Worm (Caenorhabditis elegans) whole organism, late embryonic: ENCODE results near the gene T19H12.6.

ENCODE experiments used
- C08G9.2 ChIP-seq: sonication (generic microtip); optimal IDR thresholded peaks from 2 replicates; lab custom pipeline; 2016; ENCODE audit warnings: mild to moderate bottlenecking, missing genetic modification characterization, moderate library complexity, missing compliant biosample characterization
- K02D7.2 ChIP-seq: sonication (generic microtip); optimal IDR thresholded peaks from 2 replicates; lab custom pipeline; 2017; ENCODE audit warnings: mild to moderate bottlenecking, missing genetic modification characterization, missing compliant biosample characterization
- T23F11.4 ChIP-seq: fragments of 200-800 bp; sonication (Bioruptor generic); optimal IDR thresholded peaks from 2 replicates; lab custom pipeline; 2018; ENCODE audit warnings: mild to moderate bottlenecking, missing genetic modification characterization, missing compliant biosample characterization
- ahr-1 ChIP-seq: sonication (generic microtip); optimal IDR thresholded peaks from 2 replicates; lab custom pipeline; 2016; ENCODE audit warnings: missing genetic modification characterization, missing compliant biosample characterization
- ama-1 ChIP-seq: fragments of 150-350 bp; optimal IDR thresholded peaks from 2 replicates; lab custom pipeline; 2014
- ceh-14 ChIP-seq: sonication (generic microtip); optimal IDR thresholded peaks from 2 replicates; lab custom pipeline; 2016; ENCODE audit warnings: missing genotype, missing genetic modification characterization, missing compliant biosample characterization
- ceh-30 ChIP-seq: fragments of 150-350 bp; optimal IDR thresholded peaks from 2 replicates; lab custom pipeline; 2014; ENCODE audit warnings: missing biosample characterization, missing genetic modification characterization
- ceh-34 ChIP-seq: sonication (generic microtip); optimal IDR thresholded peaks from 2 replicates; lab custom pipeline; 2016; ENCODE audit warnings: mild to moderate bottlenecking, missing genetic modification characterization, missing compliant biosample characterization
- ceh-45 ChIP-seq: fragments of 200-800 bp; sonication (Bioruptor generic); IDR thresholded peaks from 2 replicates; pipeline ENCODE4 v1.3.6; 2022; ENCODE audit warnings: missing genetic modification reagents, missing genetic modification characterization, missing compliant biosample characterization
- ceh-6 ChIP-seq: fragments of 200-800 bp; sonication (Bioruptor generic); optimal IDR thresholded peaks from 2 replicates; lab custom pipeline; 2018; ENCODE audit warnings: mild to moderate bottlenecking, missing genetic modification characterization, missing compliant biosample characterization
- elt-2 ChIP-seq: sonication (generic microtip); optimal IDR thresholded peaks from 2 replicates; lab custom pipeline; 2016; ENCODE audit warnings: missing genetic modification reagents, missing genetic modification characterization, missing compliant biosample characterization
- fax-1 ChIP-seq: sonication (generic microtip); optimal IDR thresholded peaks from 2 replicates; lab custom pipeline; 2016; ENCODE audit warnings: missing genotype, missing genetic modification characterization, missing compliant biosample characterization
- hlh-30 ChIP-seq: sonication (generic microtip); optimal IDR thresholded peaks from 2 replicates; lab custom pipeline; 2017; ENCODE audit warnings: antibody characterized with exemption, missing genetic modification characterization, missing compliant biosample characterization; ENCODE audit not compliant: insufficient read depth
- lim-6 ChIP-seq: sonication (generic microtip); optimal IDR thresholded peaks from 2 replicates; lab custom pipeline; 2016; ENCODE audit warnings: missing genetic modification characterization, missing compliant biosample characterization
- lin-11 ChIP-seq: fragments of 200-800 bp; sonication (Bioruptor generic); optimal IDR thresholded peaks from 2 replicates; lab custom pipeline; 2018; ENCODE audit warnings: mild to moderate bottlenecking, missing genetic modification characterization, missing compliant biosample characterization
- odd-2 ChIP-seq: sonication (generic microtip); optimal IDR thresholded peaks from 2 replicates; lab custom pipeline; 2017; ENCODE audit warnings: antibody characterized with exemption, mild to moderate bottlenecking, missing genetic modification characterization, missing compliant biosample characterization
- pax-1 ChIP-seq: fragments of 150-350 bp; optimal IDR thresholded peaks from 2 replicates; lab custom pipeline; 2014; ENCODE audit warnings: missing biosample characterization, missing genetic modification characterization
- pha-2 ChIP-seq: sonication (generic microtip); optimal IDR thresholded peaks from 2 replicates; lab custom pipeline; 2017; ENCODE audit warnings: mild to moderate bottlenecking, missing genetic modification characterization, missing compliant biosample characterization
- pqm-1 ChIP-seq: sonication (generic microtip); optimal IDR thresholded peaks from 2 replicates; lab custom pipeline; 2016; ENCODE audit warnings: missing genetic modification characterization, missing compliant biosample characterization
- pros-1 ChIP-seq: fragments of 150-350 bp; optimal IDR thresholded peaks from 2 replicates; lab custom pipeline; 2014; ENCODE audit warnings: missing biosample characterization, missing genetic modification reagents, missing genetic modification characterization
- rnt-1 ChIP-seq: sonication (generic microtip); optimal IDR thresholded peaks from 2 replicates; lab custom pipeline; 2016; ENCODE audit warnings: missing genetic modification characterization, missing compliant biosample characterization
- syd-9 ChIP-seq: sonication (generic microtip); optimal IDR thresholded peaks from 2 replicates; lab custom pipeline; 2016; ENCODE audit warnings: mild to moderate bottlenecking, missing genetic modification characterization, moderate library complexity, missing compliant biosample characterization
- ttx-3 ChIP-seq: sonication (generic microtip); optimal IDR thresholded peaks from 2 replicates; lab custom pipeline; 2016; ENCODE audit warnings: missing genetic modification reagents, missing genetic modification characterization, missing compliant biosample characterization
- unc-55 ChIP-seq: sonication (generic microtip); optimal IDR thresholded peaks from 2 replicates; lab custom pipeline; 2017; ENCODE audit warnings: missing biosample characterization, missing genetic modification reagents, missing genetic modification characterization
- ztf-16 ChIP-seq: sonication (generic microtip); optimal IDR thresholded peaks from 2 replicates; lab custom pipeline; 2017; ENCODE audit warnings: missing genetic modification characterization, missing compliant biosample characterization

Gene T19H12.6

ce11 chrV:4877587-4877986, at the start of gene T19H12.6:
TSS of gene T19H12.6 (minus strand) at chrV:4877687.
- TF ChIP-seq pros-1 (tag; lab: Kevin White, UChicago) (no peak), pha-2 (tag; lab: Kevin White, UChicago) (no peak), rnt-1 (tag; lab: Kevin White, UChicago) (no peak), ceh-45 (no peak), ztf-16 (tag; lab: Kevin White, UChicago) (no peak), odd-2 (tag; lab: Kevin White, UChicago) (no peak), ceh-14 (tag; lab: Kevin White, UChicago) (no peak), unc-55 (GFP tag; lab: Kevin White, UChicago) (no peak)
- TF ChIP-seq, all 69 proteins: peak for 0

- TF ChIP-seq ztf-16 (tag; lab: Kevin White, UChicago), result no peak
- no peak for TF ChIP-seq C08G9.2
Measured at ce11 chrV:4926371-4926770, 48.9 kb upstream of the T19H12.6 start, which contains the start of gene srh-21. TSS of gene srh-21 (plus strand) at chrV:4926671.

- TF ChIP-seq ceh-45, result no peak
- TF ChIP-seq, all 69 proteins: peak for 0
Measured at ce11 chrV:4924618-4925017, 47.1 kb upstream of the T19H12.6 start, which contains the start of gene srh-20. TSS of gene srh-20 (plus strand) at chrV:4924918.

- no peak for TF ChIP-seq lin-11 (tag; lab: Kevin White, UChicago)
- no peak for TF ChIP-seq ahr-1 (tag; lab: Kevin White, UChicago)
- TF ChIP-seq T23F11.4 (GFP tag; lab: Kevin White, UChicago), result no peak
- TF ChIP-seq K02D7.2 (tag; lab: Kevin White, UChicago), result no peak
- no peak for TF ChIP-seq pqm-1 (tag; lab: Kevin White, UChicago)
- TF ChIP-seq ttx-3 (tag; lab: Kevin White, UChicago), result no peak
Measured at ce11 chrV:4922024-4922423, 44.5 kb upstream of the T19H12.6 start, which contains the start of gene srh-22. TSS of gene srh-22 (plus strand) at chrV:4922324.

- TF ChIP-seq ceh-6 (GFP tag; lab: Kevin White, UChicago), result no peak
- TF ChIP-seq hlh-30 (tag; lab: Kevin White, UChicago), result no peak
- TF ChIP-seq ceh-34 (tag; lab: Kevin White, UChicago), result no peak
- no peak for TF ChIP-seq T23F11.4 (GFP tag; lab: Kevin White, UChicago)
- TF ChIP-seq lim-6 (tag; lab: Kevin White, UChicago), result no peak
- TF ChIP-seq unc-55 (GFP tag; lab: Kevin White, UChicago), result no peak
- no peak for TF ChIP-seq rnt-1 (tag; lab: Kevin White, UChicago)
- TF ChIP-seq elt-2, result no peak
- TF ChIP-seq ceh-30 (tag; lab: Kevin White, UChicago), result no peak
- TF ChIP-seq pros-1 (tag; lab: Kevin White, UChicago), result no peak
- TF ChIP-seq pax-1 (tag; lab: Kevin White, UChicago), result no peak
- no peak for TF ChIP-seq ahr-1 (tag; lab: Kevin White, UChicago)
- no peak for TF ChIP-seq odd-2 (tag; lab: Kevin White, UChicago)
- no peak for TF ChIP-seq K02D7.2 (tag; lab: Kevin White, UChicago)
- TF ChIP-seq pha-2 (tag; lab: Kevin White, UChicago), result no peak
- TF ChIP-seq ceh-45, result no peak
- TF ChIP-seq syd-9 (tag; lab: Kevin White, UChicago), result no peak
- no peak for TF ChIP-seq fax-1 (tag; lab: Kevin White, UChicago)
Measured at ce11 chrV:4920690-4921152, 43.2 kb upstream of the T19H12.6 start, which contains the start of the genes C02E7.8 and srh-23. TSS of gene C02E7.8 (minus strand) at chrV:4920790. TSS of gene srh-23 (plus strand) at chrV:4921102.

ce11 chrV:4918664-4919257, 41.3 kb upstream of the T19H12.6 start, which contains the start of gene C02E7.6:
TSS of gene C02E7.6 (plus strand) at chrV:4919207.
- TF ChIP-seq ceh-45, result no peak
- peak; percentile 16 for TF ChIP-seq rnt-1 (tag; lab: Kevin White, UChicago)

ce11 chrV:4918091-4918624, 40.7 kb upstream of the T19H12.6 start, which contains the start of gene C02E7.7:
TSS of gene C02E7.7 (minus strand) at chrV:4918574.
- peak; percentile 7 for TF ChIP-seq ama-1 (lab: Kevin White, UChicago)
- no peak for TF ChIP-seq ahr-1 (tag; lab: Kevin White, UChicago)
